Fruit fly (Drosophila melanogaster) whole organism, prepupa: ENCODE results near the gene CG10194.
A peak's percentile ranks its signal among the peaks of the same experiment; 100 is the strongest.

Source experiments
- Blimp-1 ChIP-seq: fragments of 200-800 bp; sonication (Bioruptor generic); optimal IDR thresholded peaks from 3 replicates; lab custom pipeline; 2017; ENCODE audit warnings: missing biosample characterization, missing genetic modification characterization, mild to moderate bottlenecking, moderate library complexity, missing genetic modification reagents
- CG10669 ChIP-seq: fragments of 200-800 bp; sonication (Bioruptor generic); optimal IDR thresholded peaks from 3 replicates; lab custom pipeline; 2018; ENCODE audit warnings: missing biosample characterization, mild to moderate bottlenecking, missing genetic modification characterization, moderate library complexity
- CG11294 ChIP-seq: fragments of 200-800 bp; sonication (Bioruptor generic); IDR thresholded peaks from 2 replicates; pipeline ENCODE4 v1.3.6; 2022; ENCODE audit warnings: missing biosample characterization, missing genetic modification characterization
- CG11762 ChIP-seq: fragments of 200-800 bp; sonication (Bioruptor generic); optimal IDR thresholded peaks from 3 replicates; lab custom pipeline; 2016; ENCODE audit warnings: missing biosample characterization, missing genetic modification characterization; ENCODE audit not compliant: insufficient read depth
- CG11902 ChIP-seq: fragments of 200-800 bp; sonication (Bioruptor generic); optimal IDR thresholded peaks from 3 replicates; lab custom pipeline; 2016; ENCODE audit warnings: missing biosample characterization, missing genetic modification characterization
- CG15336 ChIP-seq: fragments of 200-800 bp; sonication (Bioruptor generic); IDR thresholded peaks from 2 replicates; pipeline ENCODE4 v1.3.6; 2022; ENCODE audit warnings: missing biosample characterization, missing genetic modification characterization
- CG1621 ChIP-seq: fragments of 200-800 bp; sonication (Bioruptor generic); optimal IDR thresholded peaks from 3 replicates; lab custom pipeline; 2018; ENCODE audit warnings: missing biosample characterization, mild to moderate bottlenecking, missing genetic modification characterization
- CG16779 ChIP-seq: fragments of 200-800 bp; sonication (Bioruptor generic); optimal IDR thresholded peaks from 3 replicates; lab custom pipeline; 2017; ENCODE audit warnings: missing biosample characterization, mild to moderate bottlenecking, missing genetic modification characterization
- CG3032 ChIP-seq: fragments of 200-800 bp; optimal IDR thresholded peaks from 2 replicates; lab custom pipeline; 2019; ENCODE audit warnings: missing biosample characterization, mild to moderate bottlenecking, missing genetic modification characterization, moderate library complexity
- CG31627 ChIP-seq: fragments of 200-800 bp; sonication (Bioruptor generic); optimal IDR thresholded peaks from 3 replicates; lab custom pipeline; 2016; ENCODE audit warnings: missing biosample characterization, missing genetic modification characterization
- CG34406 ChIP-seq: fragments of 200-800 bp; sonication (Bioruptor generic); optimal IDR thresholded peaks from 3 replicates; lab custom pipeline; 2016; ENCODE audit warnings: missing biosample characterization, missing genetic modification characterization
- CG3919 ChIP-seq: fragments of 200-800 bp; sonication (Bioruptor generic); optimal IDR thresholded peaks from 3 replicates; lab custom pipeline; 2016; ENCODE audit warnings: missing biosample characterization, missing genetic modification characterization
- CG6276 ChIP-seq: fragments of 200-800 bp; sonication (Bioruptor generic); optimal IDR thresholded peaks from 2 replicates; lab custom pipeline; 2017; ENCODE audit warnings: missing biosample characterization, mild to moderate bottlenecking, missing genetic modification characterization
- CG6792 ChIP-seq: fragments of 200-800 bp; sonication (Bioruptor generic); optimal IDR thresholded peaks from 3 replicates; lab custom pipeline; 2016; ENCODE audit warnings: missing biosample characterization, missing genetic modification characterization
- CG8119 ChIP-seq: fragments of 200-800 bp; sonication (Bioruptor generic); IDR thresholded peaks from 3 replicates; pipeline ENCODE4 v1.3.6; 2022; ENCODE audit warnings: missing biosample characterization, missing genetic modification characterization
- CG8319 ChIP-seq: fragments of 200-800 bp; sonication (Bioruptor generic); optimal IDR thresholded peaks from 3 replicates; lab custom pipeline; 2016; ENCODE audit warnings: missing biosample characterization, missing genetic modification characterization
- CG9139 ChIP-seq: fragments of 200-800 bp; sonication (Bioruptor generic); optimal IDR thresholded peaks from 3 replicates; lab custom pipeline; 2017; ENCODE audit warnings: missing biosample characterization, mild to moderate bottlenecking, missing genetic modification characterization
- Eip75B ChIP-seq: fragments of 200-800 bp; sonication (Bioruptor generic); optimal IDR thresholded peaks from 3 replicates; lab custom pipeline; 2016; ENCODE audit warnings: missing biosample characterization, missing genetic modification characterization
- Eip78C ChIP-seq: fragments of 200-800 bp; sonication (Bioruptor generic); peaks from one replicate; lab custom pipeline; 2016; ENCODE audit warnings: missing biosample characterization, missing genetic modification characterization
- Eip93F ChIP-seq: fragments of 200-800 bp; sonication (Bioruptor generic); optimal IDR thresholded peaks from 2 replicates; lab custom pipeline; 2016; ENCODE audit warnings: missing biosample characterization, mild to moderate bottlenecking, missing genetic modification characterization
- Ets21C ChIP-seq: fragments of 200-800 bp; sonication (Bioruptor generic); optimal IDR thresholded peaks from 3 replicates; lab custom pipeline; 2016; ENCODE audit warnings: missing biosample characterization, missing genetic modification characterization
- Ets96B ChIP-seq: fragments of 200-800 bp; optimal IDR thresholded peaks from 2 replicates; lab custom pipeline; 2019; ENCODE audit warnings: missing biosample characterization, mild to moderate bottlenecking, missing genetic modification characterization, moderate library complexity
- Gug ChIP-seq: fragments of 200-800 bp; sonication (Bioruptor generic); IDR thresholded peaks from 2 replicates; pipeline ENCODE4 v1.3.6; 2022; ENCODE audit warnings: missing biosample characterization, missing genetic modification characterization
- Hr39 ChIP-seq: fragments of 200-800 bp; sonication (Bioruptor generic); optimal IDR thresholded peaks from 2 replicates; lab custom pipeline; 2016; ENCODE audit warnings: missing biosample characterization, missing genetic modification characterization
- Hr4 ChIP-seq: fragments of 200-800 bp; sonication (Bioruptor generic); optimal IDR thresholded peaks from 3 replicates; lab custom pipeline; 2016; ENCODE audit warnings: missing biosample characterization, missing genetic modification characterization
- Met ChIP-seq: fragments of 200-800 bp; sonication (Bioruptor generic); optimal IDR thresholded peaks from 3 replicates; lab custom pipeline; 2016; ENCODE audit warnings: missing biosample characterization, missing genetic modification characterization
- OdsH ChIP-seq: fragments of 200-800 bp; sonication (Bioruptor generic); optimal IDR thresholded peaks from 3 replicates; lab custom pipeline; 2016; ENCODE audit warnings: missing biosample characterization, missing genetic modification characterization
- Sox14 ChIP-seq: fragments of 200-800 bp; sonication (Bioruptor generic); optimal IDR thresholded peaks from 3 replicates; lab custom pipeline; 2016; ENCODE audit warnings: missing biosample characterization, missing genetic modification characterization
- dsx ChIP-seq: fragments of 200-800 bp; optimal IDR thresholded peaks from 3 replicates; lab custom pipeline; 2019; ENCODE audit warnings: missing biosample characterization, mild to moderate bottlenecking, missing genetic modification characterization, moderate library complexity; ENCODE audit not compliant: poor library complexity, severe bottlenecking
- eg ChIP-seq: fragments of 200-800 bp; sonication (Bioruptor generic); IDR thresholded peaks from 3 replicates; pipeline ENCODE4 v1.3.6; 2022; ENCODE audit warnings: missing biosample characterization, missing genetic modification characterization
- fd59A ChIP-seq: fragments of 200-800 bp; sonication (Bioruptor generic); optimal IDR thresholded peaks from 2 replicates; lab custom pipeline; 2017; ENCODE audit warnings: missing biosample characterization, mild to moderate bottlenecking, missing genetic modification characterization, missing genetic modification reagents
- fd85E ChIP-seq: fragments of 200-800 bp; sonication (Bioruptor generic); optimal IDR thresholded peaks from 3 replicates; lab custom pipeline; 2016; ENCODE audit warnings: missing biosample characterization, missing genetic modification characterization
- fkh ChIP-seq: fragments of 200-800 bp; sonication (Bioruptor generic); optimal IDR thresholded peaks from 3 replicates; lab custom pipeline; 2017; ENCODE audit warnings: missing biosample characterization, mild to moderate bottlenecking, missing genetic modification characterization, moderate library complexity
- lz ChIP-seq: fragments of 200-800 bp; sonication (Bioruptor generic); optimal IDR thresholded peaks from 3 replicates; lab custom pipeline; 2016; ENCODE audit warnings: missing biosample characterization, missing genetic modification characterization
- pdm3 ChIP-seq: fragments of 200-800 bp; sonication (Bioruptor generic); optimal IDR thresholded peaks from 3 replicates; lab custom pipeline; 2016; ENCODE audit warnings: missing biosample characterization, missing genetic modification characterization
- ss ChIP-seq, 2 experiments: fragments of 200-800 bp; sonication (Bioruptor generic); optimal IDR thresholded peaks; 2 replicates in 1 of 2; 3 replicates in 1 of 2; lab custom pipeline; 2017 to 2018; ENCODE audit warnings: mild to moderate bottlenecking in 2 of 2, missing biosample characterization in 2 of 2, missing genetic modification characterization in 2 of 2, moderate library complexity in 1 of 2
- svp ChIP-seq: fragments of 200-800 bp; sonication (Bioruptor generic); peaks from one replicate; lab custom pipeline; 2016; ENCODE audit warnings: missing biosample characterization, missing genetic modification characterization
- topi ChIP-seq: fragments of 200-800 bp; sonication (Bioruptor generic); optimal IDR thresholded peaks from 3 replicates; lab custom pipeline; 2016; ENCODE audit warnings: missing biosample characterization, missing genetic modification characterization
- vri ChIP-seq: fragments of 200-800 bp; sonication (Bioruptor generic); optimal IDR thresholded peaks from 3 replicates; lab custom pipeline; 2016; ENCODE audit warnings: missing biosample characterization, mild to moderate bottlenecking, missing genetic modification characterization

Gene CG10194

DNA sequence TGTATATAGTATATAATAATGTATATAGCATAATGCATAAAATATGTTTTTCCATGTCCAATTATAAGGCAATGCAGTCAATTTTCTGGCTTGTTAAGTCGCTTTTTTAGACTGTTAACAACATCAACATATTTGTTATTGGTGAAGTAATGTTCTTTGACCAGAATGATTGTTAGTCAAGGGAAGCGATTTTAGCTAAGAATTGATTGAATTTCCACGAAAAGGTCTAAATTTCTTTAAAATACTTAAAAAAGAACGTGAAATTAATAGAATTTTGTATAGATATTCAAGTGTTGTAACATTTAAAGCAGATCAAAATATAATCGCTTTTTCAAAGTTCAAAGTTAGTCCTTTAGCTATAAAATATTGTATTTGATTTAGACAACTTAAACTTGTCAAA, 26.5 kb downstream of the CG10194 start (continued):
- TF ChIP-seq CG3919 (GFP tag; lab: Kevin White, UChicago) (peak; percentile 9), CG3032 (tag; lab: Kevin White, UChicago) (peak; percentile 10), Eip78C (GFP tag; lab: Kevin White, UChicago) (peak; percentile 84), OdsH (GFP tag; lab: Kevin White, UChicago) (peak; percentile 17), fd85E (GFP tag; lab: Kevin White, UChicago) (no peak), pdm3 (GFP tag; lab: Kevin White, UChicago) (peak; percentile 1), vri (no peak), CG9139 (no peak)

DNA sequence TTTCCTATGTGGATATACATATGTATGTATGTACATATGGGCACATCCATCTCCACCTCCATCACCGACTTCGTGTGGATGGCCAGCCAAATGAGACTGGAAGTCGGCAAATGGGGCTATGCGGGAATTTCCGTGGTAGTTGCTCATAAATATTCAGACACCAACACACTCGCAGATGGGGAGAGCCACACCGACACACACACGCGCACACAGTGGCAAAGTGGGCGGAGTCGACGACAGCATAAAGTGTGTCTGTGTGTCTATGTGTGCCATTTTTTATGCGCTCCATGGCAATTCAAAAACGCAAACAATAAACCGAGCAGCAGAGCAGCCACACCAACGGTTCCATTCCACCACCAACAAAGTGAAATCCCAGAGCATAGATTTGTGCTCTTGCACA, 27.0 kb downstream of the CG10194 start:
- TF ChIP-seq CG8119 (GFP tag; lab: Robert Waterston, UW) (no peak), CG6276 (no peak), CG8319 (GFP tag; lab: Kevin White, UChicago) (no peak), CG16779 (tag; lab: Kevin White, UChicago) (no peak), CG6792 (GFP tag; lab: Kevin White, UChicago) (no peak), lz (GFP tag; lab: Kevin White, UChicago) (no peak), Ets21C (GFP tag; lab: Kevin White, UChicago) (no peak), Sox14 (GFP tag; lab: Kevin White, UChicago) (no peak), CG11762 (GFP tag; lab: Kevin White, UChicago) (no peak), CG11294 (GFP tag; lab: Robert Waterston, UW) (no peak), CG31627 (GFP tag; lab: Kevin White, UChicago) (no peak), Gug (GFP tag; lab: Robert Waterston, UW) (no peak), ss (GFP tag; optimal IDR thresholded peaks at IDR 0.05; lab: Kevin White, UChicago) (no peak), fkh (GFP tag; lab: Kevin White, UChicago) (no peak), dsx (GFP tag; lab: Kevin White, UChicago) (no peak), CG11902 (no peak), CG34406 (GFP tag; lab: Kevin White, UChicago) (no peak)

DNA sequence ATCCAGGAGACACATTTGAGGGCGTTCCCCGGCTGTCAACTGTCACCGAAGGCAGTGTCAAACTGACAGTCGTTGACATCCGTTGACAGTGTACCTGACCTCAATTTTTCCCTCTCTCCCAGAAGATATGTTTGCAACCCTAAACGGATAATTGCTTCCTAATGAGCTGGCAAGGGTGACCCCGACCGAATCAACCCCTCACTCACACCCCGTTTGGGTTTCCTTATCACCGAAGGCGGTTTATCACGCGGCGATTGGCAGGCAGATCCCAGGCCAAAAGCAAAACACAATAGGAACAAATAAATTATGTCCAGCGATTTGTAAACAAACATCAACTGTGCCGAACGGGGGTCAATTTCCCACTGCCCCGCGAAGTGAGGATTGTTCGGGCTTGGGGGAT, 30.5 kb downstream of the CG10194 start:
- TF ChIP-seq Hr39 (GFP tag; lab: Kevin White, UChicago) = no peak
- peak; percentile 5 for TF ChIP-seq svp (GFP tag; lab: Kevin White, UChicago)
- no peak for TF ChIP-seq Eip93F (GFP tag; lab: Kevin White, UChicago)

DNA sequence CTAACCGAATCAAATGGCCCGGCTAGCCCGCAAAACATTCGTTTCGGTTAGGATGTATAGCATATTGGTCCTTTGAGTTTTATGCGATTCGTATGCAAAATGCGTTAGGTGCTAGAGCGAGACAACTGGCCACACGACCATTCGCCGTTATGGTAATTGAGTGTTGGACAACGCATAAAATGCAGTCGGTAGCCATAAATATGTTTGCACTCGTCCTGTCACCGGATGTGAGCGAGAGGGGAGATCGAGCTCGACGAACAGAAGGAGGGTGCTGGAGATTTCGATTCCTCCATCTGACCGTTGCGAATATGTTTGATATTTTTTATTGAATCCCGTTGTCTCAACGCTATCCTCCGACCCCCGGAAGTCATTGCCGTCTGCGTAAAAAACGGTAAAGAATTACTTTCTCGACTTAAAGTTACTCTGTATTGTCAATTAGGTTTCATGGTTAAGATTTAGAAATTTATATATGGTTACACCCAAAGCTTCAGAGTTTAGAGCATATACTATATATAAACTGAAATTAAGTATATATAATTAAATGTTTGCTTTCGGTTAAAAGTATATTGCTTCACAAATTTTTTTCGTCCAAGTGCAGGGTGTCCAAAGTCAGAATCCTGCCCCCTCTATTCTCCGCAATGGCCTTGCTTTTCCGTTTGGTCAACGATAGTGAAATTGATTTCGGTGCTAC, 31.9 kb downstream of the CG10194 start:
- TF ChIP-seq Hr4 (no peak), CG6792 (GFP tag; lab: Kevin White, UChicago) (no peak), Eip75B (GFP tag; lab: Kevin White, UChicago) (no peak), pdm3 (GFP tag; lab: Kevin White, UChicago) (no peak), dsx (GFP tag; lab: Kevin White, UChicago) (no peak), topi (GFP tag; lab: Kevin White, UChicago) (no peak), Sox14 (GFP tag; lab: Kevin White, UChicago) (no peak), Eip78C (GFP tag; lab: Kevin White, UChicago) (no peak), Met (GFP tag; lab: Kevin White, UChicago) (no peak), Blimp-1 (no peak), CG15336 (GFP tag; lab: Robert Waterston, UW) (no peak), CG1621 (tag; lab: Kevin White, UChicago) (no peak), CG3032 (tag; lab: Kevin White, UChicago) (no peak), fd59A (no peak), Eip93F (GFP tag; lab: Kevin White, UChicago) (no peak), CG11762 (GFP tag; lab: Kevin White, UChicago) (no peak), eg (GFP tag; lab: Robert Waterston, UW) (no peak), Ets96B (tag; lab: Kevin White, UChicago) (no peak), CG10669 (GFP tag; lab: Kevin White, UChicago) (no peak)
- TF ChIP-seq, all 60 proteins: peak for 0
